Fruit fly (Drosophila melanogaster) whole organism, prepupa: ENCODE data around the gene Traf-like.

Experiments used
- CG11294 ChIP-seq: fragments of 200-800 bp; sonication (Bioruptor generic); IDR thresholded peaks from 2 replicates; pipeline ENCODE4 v1.3.6; 2022; ENCODE audit warnings: missing biosample characterization, missing genetic modification characterization
- CG11762 ChIP-seq: fragments of 200-800 bp; sonication (Bioruptor generic); optimal IDR thresholded peaks from 3 replicates; lab custom pipeline; 2016; ENCODE audit warnings: missing biosample characterization, missing genetic modification characterization; ENCODE audit not compliant: insufficient read depth
- Smox ChIP-seq: fragments of 200-800 bp; sonication (Bioruptor generic); optimal IDR thresholded peaks from 3 replicates; lab custom pipeline; 2016; ENCODE audit warnings: missing biosample characterization, missing genetic modification characterization
- cyc ChIP-seq: fragments of 200-800 bp; sonication (Bioruptor generic); optimal IDR thresholded peaks from 3 replicates; lab custom pipeline; 2016; ENCODE audit warnings: missing biosample characterization, missing genetic modification characterization
- lz ChIP-seq: fragments of 200-800 bp; sonication (Bioruptor generic); optimal IDR thresholded peaks from 3 replicates; lab custom pipeline; 2016; ENCODE audit warnings: missing biosample characterization, missing genetic modification characterization

dm6 chrX:16404803-16405202 is 10.0 kb upstream of the Traf-like start, which contains the start of gene CG9981:
- no peak for TF ChIP-seq lz (GFP tag; lab: Kevin White, UChicago)
- TF ChIP-seq cyc (GFP tag; lab: Kevin White, UChicago) = no peak
- TF ChIP-seq CG11294 (GFP tag; lab: Robert Waterston, UW) = no peak
- no peak for TF ChIP-seq Smox
- TF ChIP-seq CG11762 (GFP tag; lab: Kevin White, UChicago) = no peak
